Worm (Caenorhabditis elegans): Measurements from ENCODE around the gene sri-48.

DNA sequence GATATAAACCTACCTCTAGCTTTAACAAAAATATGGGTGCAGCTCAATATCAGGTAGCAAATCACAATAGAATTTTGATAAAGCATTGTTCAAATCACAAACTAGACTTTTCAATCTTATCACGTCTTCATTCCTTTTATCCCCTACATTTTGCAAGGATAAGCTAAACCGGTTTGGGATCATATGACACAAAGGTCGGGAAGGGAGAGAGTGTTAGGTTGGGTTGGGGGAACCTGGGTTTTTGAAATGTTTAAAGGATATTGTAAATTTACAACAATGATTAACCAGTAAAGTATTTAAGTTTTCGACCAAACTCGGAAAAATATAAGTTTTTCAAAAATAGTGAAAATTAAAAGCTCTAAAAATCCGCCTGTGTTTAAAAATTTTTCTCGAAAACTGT, 42.9 kb upstream of the sri-48 start, which contains the start of gene C17F4.12:
- TF ChIP-seq egl-27 (tag; optimal IDR thresholded peaks at IDR 0.05) = no peak
- no peak for TF ChIP-seq crh-2 (tag; optimal IDR thresholded peaks at IDR 0.05)
- no peak for TF ChIP-seq ztf-4 (tag; optimal IDR thresholded peaks at IDR 0.05)
- no peak for TF ChIP-seq snpc-4 (tag; optimal IDR thresholded peaks at IDR 0.05)
- TF ChIP-seq Y55F3AM.14 (GFP tag; optimal IDR thresholded peaks at IDR 0.05) = no peak
- no peak for TF ChIP-seq elt-3 (tag; optimal IDR thresholded peaks at IDR 0.05)
- no peak for TF ChIP-seq mdl-1 (tag; optimal IDR thresholded peaks at IDR 0.05)
- no peak for TF ChIP-seq lsy-2 (tag; optimal IDR thresholded peaks at IDR 0.05)
- TF ChIP-seq nhr-11 (tag; optimal IDR thresholded peaks at IDR 0.05) = no peak
- TF ChIP-seq ztf-11 (tag; optimal IDR thresholded peaks at IDR 0.05) = no peak
- TF ChIP-seq C34F6.9 (tag; optimal IDR thresholded peaks at IDR 0.05) = no peak
- TF ChIP-seq unc-62 (GFP tag; optimal IDR thresholded peaks at IDR 0.05) = no peak
